Fruit fly (Drosophila melanogaster): ENCODE data around the gene mtg.

mtg gene

DNA sequence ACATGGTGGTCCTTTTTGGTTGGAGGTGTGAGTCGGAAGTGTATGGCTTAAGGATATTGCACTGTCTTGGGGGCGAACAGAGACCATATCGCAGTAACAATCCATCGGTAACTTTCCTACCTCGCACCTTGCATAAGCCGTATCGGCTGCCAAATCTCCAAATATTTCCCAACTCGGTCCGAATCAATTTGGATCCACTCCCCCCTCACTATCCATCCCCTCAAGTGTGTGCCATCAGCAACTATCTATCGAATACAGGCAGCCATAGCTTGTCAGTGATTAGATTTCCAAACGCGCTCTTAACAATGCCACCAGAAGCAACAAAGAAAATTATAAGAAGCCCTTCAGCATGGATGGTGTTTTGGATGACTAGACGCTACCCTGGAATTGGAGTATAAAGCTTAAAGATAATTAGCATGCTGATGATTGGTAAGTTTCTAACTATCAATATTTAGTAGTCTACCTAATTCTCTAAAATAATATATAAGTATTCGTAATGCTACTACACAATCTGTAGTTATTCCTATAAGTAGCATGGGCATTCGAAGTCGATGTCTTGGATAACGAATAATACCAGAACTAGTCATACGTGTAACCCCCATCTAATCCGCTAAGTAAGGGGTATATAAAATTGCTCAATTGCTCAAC is 43.5 kb upstream of the mtg start (continued):
- TF ChIP-seq bcd (GFP tag; optimal IDR thresholded peaks at IDR 0.05): peak; percentile 47
- TF ChIP-seq CG18764 (GFP tag; optimal IDR thresholded peaks at IDR 0.05): no peak
- peak; percentile 29 for TF ChIP-seq gsb-n (tag; optimal IDR thresholded peaks at IDR 0.05)
- TF ChIP-seq CG13287 (GFP tag; IDR thresholded peaks at IDR 0.05; ENCODE audit: partially characterized antibody): no peak
- TF ChIP-seq salm (tag; optimal IDR thresholded peaks at IDR 0.05): no peak
- TF ChIP-seq Scr (GFP tag; IDR thresholded peaks at IDR 0.05; ENCODE audit: partially characterized antibody): no peak
- TF ChIP-seq CG31224 (GFP tag; IDR thresholded peaks at IDR 0.05): peak; percentile 49; the same call in 1 of the 2 replicates
- peak in 1 of 2 experiments; percentile 88 for TF ChIP-seq eve (GFP tag; optimal IDR thresholded peaks at IDR 0.05)
- no peak for TF ChIP-seq CG17912 (GFP tag; optimal IDR thresholded peaks at IDR 0.05)
- TF ChIP-seq gro (GFP tag; optimal IDR thresholded peaks at IDR 0.05): peak; percentile 34
- peak; percentile 71 for TF ChIP-seq crol (GFP tag; IDR thresholded peaks at IDR 0.05)
- peak; percentile 40 for TF ChIP-seq HLH54F (GFP tag; optimal IDR thresholded peaks at IDR 0.05)
- TF ChIP-seq CG7786 (GFP tag; optimal IDR thresholded peaks at IDR 0.05): peak; percentile 27
- TF ChIP-seq Dfd (GFP tag; optimal IDR thresholded peaks at IDR 0.05): no peak
- TF ChIP-seq seq (GFP tag; IDR thresholded peaks at IDR 0.05): 0 out of 2 replicates have a peak, but pooled peaks have one; percentile 28
- no peak for TF ChIP-seq dan (GFP tag; IDR thresholded peaks at IDR 0.05)
- TF ChIP-seq CG18619 (GFP tag; optimal IDR thresholded peaks at IDR 0.05): peak; percentile 33
- TF ChIP-seq jing (GFP tag; optimal IDR thresholded peaks at IDR 0.05): peak; percentile 43
- TF ChIP-seq CG10267 (tag; optimal IDR thresholded peaks at IDR 0.05): peak; percentile 24
- 0 out of 2 replicates have a peak, but pooled peaks have one; percentile 35 for TF ChIP-seq E2f1 (GFP tag; IDR thresholded peaks at IDR 0.05)
- peak; percentile 63; the same call in 2 of the 3 replicates for TF ChIP-seq tgo (GFP tag; IDR thresholded peaks at IDR 0.05)
- TF ChIP-seq lov (optimal IDR thresholded peaks at IDR 0.05): no peak
- TF ChIP-seq lov (GFP tag; IDR thresholded peaks at IDR 0.05): no peak
- TF ChIP-seq CG11504 (tag; optimal IDR thresholded peaks at IDR 0.05): peak; percentile 77
- TF ChIP-seq CG17328 (GFP tag; IDR thresholded peaks at IDR 0.05): peak; percentile 33; the same call in 1 of the 2 replicates
- TF ChIP-seq Adf1 (GFP tag; IDR thresholded peaks at IDR 0.05): peak; percentile 12; the same call in 1 of the 2 replicates
- 0 out of 2 replicates have a peak, but pooled peaks have one; percentile 16 for TF ChIP-seq HLH3B (GFP tag; IDR thresholded peaks at IDR 0.05)
- no peak for TF ChIP-seq gce (GFP tag; IDR thresholded peaks at IDR 0.05)
- TF ChIP-seq Mrtf (GFP tag; IDR thresholded peaks at IDR 0.05): no peak
- TF ChIP-seq CG1602 (GFP tag; optimal IDR thresholded peaks at IDR 0.05): peak; percentile 41
- peak in 1 of 2 experiments; percentile 45 for TF ChIP-seq dpn (GFP tag; optimal IDR thresholded peaks at IDR 0.05)
- TF ChIP-seq NfI (GFP tag; optimal IDR thresholded peaks at IDR 0.05): peak; percentile 38
- no peak for TF ChIP-seq CG8478 (optimal IDR thresholded peaks at IDR 0.05)
- 0 out of 3 replicates have a peak, but pooled peaks have one; percentile 49 for TF ChIP-seq CG11093 (GFP tag; IDR thresholded peaks at IDR 0.05)
- TF ChIP-seq CG2120 (GFP tag; optimal IDR thresholded peaks at IDR 0.05): peak; percentile 78
- TF ChIP-seq CG7839 (tag; optimal IDR thresholded peaks at IDR 0.05): peak; percentile 80
- peak; percentile 10 to 68 for TF ChIP-seq Pdp1 (GFP tag; optimal IDR thresholded peaks at IDR 0.05)
- peak; percentile 63 for TF ChIP-seq CG10979 (tag; optimal IDR thresholded peaks at IDR 0.05)
- TF ChIP-seq Aef1 (GFP tag; IDR thresholded peaks at IDR 0.05): peak; percentile 49
- peak; percentile 50 for TF ChIP-seq CG31441 (GFP tag; IDR thresholded peaks at IDR 0.05)
- peak; percentile 64 for TF ChIP-seq CG13424 (tag; optimal IDR thresholded peaks at IDR 0.05)
- 0 out of 3 replicates have a peak, but pooled peaks have one; percentile 50 for TF ChIP-seq CG34422 (GFP tag; IDR thresholded peaks at IDR 0.05)
- peak; percentile 22; the same call in 1 of the 2 replicates for TF ChIP-seq wdn (GFP tag; IDR thresholded peaks at IDR 0.05)
- peak; percentile 55 for TF ChIP-seq lilli (GFP tag; optimal IDR thresholded peaks at IDR 0.05)
- peak; percentile 49 for TF ChIP-seq org-1 (GFP tag; optimal IDR thresholded peaks at IDR 0.05)
- peak; percentile 27 for TF ChIP-seq CG6254 (GFP tag; optimal IDR thresholded peaks at IDR 0.05)
- TF ChIP-seq CG8388 (GFP tag; optimal IDR thresholded peaks at IDR 0.05): peak; percentile 45
- no peak for TF ChIP-seq HLH4C (GFP tag; IDR thresholded peaks at IDR 0.05; ENCODE audit: partially characterized antibody)
- peak; percentile 40; the same call in 1 of the 2 replicates for TF ChIP-seq CG5953 (GFP tag; IDR thresholded peaks at IDR 0.05)
- peak; percentile 65 for TF ChIP-seq CG18262 (tag; optimal IDR thresholded peaks at IDR 0.05)

All from whole organism, embryonic.